ENCODE assay signal across 1 fruit fly cellular context in genomic region chr2L:8123711-8124379, dm6.
TF ChIP-seq lines count a peak whose summit lies in the region.

Gene mon2, minus strand, starts transcription at chr2L:8124010.
Gene CG8673, plus strand, starts transcription at chr2L:8124329.

TF ChIP-seq in whole organism, embryonic, 481 proteins besides CTCF, POLR2A, EP300 and RAD21 (continued from another document):
- TF ChIP-seq CG11696 (GFP tag; IDR thresholded peaks at IDR 0.05; lab: Robert Waterston, UW) (no peak), CG4854 (GFP tag; optimal IDR thresholded peaks at IDR 0.05; lab: Kevin White, UChicago) (peak; percentile 63), Rfx (GFP tag; IDR thresholded peaks at IDR 0.05; lab: Robert Waterston, UW) (no peak), CG7928 (GFP tag; optimal IDR thresholded peaks at IDR 0.05; lab: Kevin White, UChicago) (no peak), CG6765 (GFP tag; optimal IDR thresholded peaks at IDR 0.05; lab: Kevin White, UChicago) (no peak), CG30431 (GFP tag; optimal IDR thresholded peaks at IDR 0.05; lab: Kevin White, UChicago) (no peak), MBD-R2 (GFP tag; IDR thresholded peaks at IDR 0.05; lab: Robert Waterston, UW) (peak; percentile 70), cg (GFP tag; optimal IDR thresholded peaks at IDR 0.05; lab: Kevin White, UChicago) (no peak), CG31441 (GFP tag; IDR thresholded peaks at IDR 0.05; lab: Robert Waterston, UW) (no peak), NK7.1 (GFP tag; optimal IDR thresholded peaks at IDR 0.05; lab: Kevin White, UChicago) (no peak), p53 (GFP tag; optimal IDR thresholded peaks at IDR 0.05; lab: Kevin White, UChicago) (no peak), gcm2 (GFP tag; optimal IDR thresholded peaks at IDR 0.05; lab: Kevin White, UChicago) (no peak), nerfin-2 (GFP tag; IDR thresholded peaks at IDR 0.05; lab: Robert Waterston, UW; ENCODE audit: partially characterized antibody) (no peak), slp2 (GFP tag; optimal IDR thresholded peaks at IDR 0.05; lab: Kevin White, UChicago) (no peak), CG4617 (GFP tag; optimal IDR thresholded peaks at IDR 0.05; lab: Kevin White, UChicago; ENCODE audit: borderline replicate concordance) (peak; percentile 58), zen (tag; optimal IDR thresholded peaks at IDR 0.05; lab: Kevin White, UChicago) (no peak), PHDP (tag; optimal IDR thresholded peaks at IDR 0.05; lab: Kevin White, UChicago) (no peak), MESR4 (GFP tag; optimal IDR thresholded peaks at IDR 0.05; lab: Kevin White, UChicago) (peak; percentile 90), vfl (GFP tag; optimal IDR thresholded peaks at IDR 0.05; lab: Kevin White, UChicago) (no peak), CG17802 (tag; optimal IDR thresholded peaks at IDR 0.05; lab: Kevin White, UChicago) (no peak), crol (GFP tag; IDR thresholded peaks at IDR 0.05; lab: Robert Waterston, UW) (peak; percentile 89), sqz (GFP tag; optimal IDR thresholded peaks at IDR 0.05; lab: Kevin White, UChicago) (no peak), CG9609 (GFP tag; optimal IDR thresholded peaks at IDR 0.05; lab: Kevin White, UChicago) (no peak), H15 (GFP tag; IDR thresholded peaks at IDR 0.05; lab: Robert Waterston, UW) (no peak), Hr3 (GFP tag; optimal IDR thresholded peaks at IDR 0.05; lab: Kevin White, UChicago) (no peak), Atf3 (GFP tag; optimal IDR thresholded peaks at IDR 0.05; lab: Kevin White, UChicago) (no peak), ato (GFP tag; IDR thresholded peaks at IDR 0.05; lab: Robert Waterston, UW; ENCODE audit: partially characterized antibody) (no peak), CG34224 (GFP tag; IDR thresholded peaks at IDR 0.05; lab: Robert Waterston, UW; ENCODE audit: partially characterized antibody) (peak; percentile 41; the same call in 1 of the 3 replicates), al (GFP tag; IDR thresholded peaks at IDR 0.05; lab: Robert Waterston, UW) (no peak), peb (GFP tag; IDR thresholded peaks at IDR 0.05; lab: Robert Waterston, UW) (no peak), Elba2 (GFP tag; optimal IDR thresholded peaks at IDR 0.05; lab: Kevin White, UChicago) (no peak), tll (GFP tag; optimal IDR thresholded peaks at IDR 0.05; lab: Kevin White, UChicago) (no peak), CG13624 (GFP tag; optimal IDR thresholded peaks at IDR 0.05; lab: Kevin White, UChicago) (no peak), sisA (GFP tag; IDR thresholded peaks at IDR 0.05; lab: Robert Waterston, UW) (no peak), MTF-1 (GFP tag; optimal IDR thresholded peaks at IDR 0.05; lab: Kevin White, UChicago; ENCODE audit: borderline replicate concordance) (no peak), oc (tag; optimal IDR thresholded peaks at IDR 0.05; lab: Kevin White, UChicago) (no peak), nerfin-1 (tag; optimal IDR thresholded peaks at IDR 0.05; lab: Kevin White, UChicago) (no peak), Doc3 (GFP tag; IDR thresholded peaks at IDR 0.05; lab: Robert Waterston, UW; ENCODE audit: partially characterized antibody) (no peak), lilli (GFP tag; optimal IDR thresholded peaks at IDR 0.05; lab: Kevin White, UChicago) (no peak), CG16779 (GFP tag; IDR thresholded peaks at IDR 0.05; lab: Robert Waterston, UW) (no peak), GATAe (GFP tag; conservative IDR thresholded peaks at IDR 0.05; lab: Robert Waterston, UW) (no peak), Kr (GFP tag; optimal IDR thresholded peaks at IDR 0.05; lab: Kevin White, UChicago) (no peak), sob (GFP tag; IDR thresholded peaks at IDR 0.05; lab: Robert Waterston, UW) (no peak), vnd (GFP tag; IDR thresholded peaks at IDR 0.05; lab: Robert Waterston, UW; ENCODE audit: partially characterized antibody) (no peak), CG13775 (GFP tag; optimal IDR thresholded peaks at IDR 0.05; lab: Kevin White, UChicago) (no peak), YL-1 (GFP tag; optimal IDR thresholded peaks at IDR 0.05; lab: Kevin White, UChicago) (peak; percentile 57), CG12236 (GFP tag; optimal IDR thresholded peaks at IDR 0.05; lab: Kevin White, UChicago) (no peak), lola (GFP tag; optimal IDR thresholded peaks at IDR 0.05; lab: Kevin White, UChicago) (no peak), CG5180 (GFP tag; optimal IDR thresholded peaks at IDR 0.05; lab: Kevin White, UChicago) (no peak), NfI (GFP tag; optimal IDR thresholded peaks at IDR 0.05; lab: Kevin White, UChicago) (no peak), bcd (GFP tag; optimal IDR thresholded peaks at IDR 0.05; lab: Kevin White, UChicago) (no peak), Pdp1 (GFP tag; optimal IDR thresholded peaks at IDR 0.05; lab: Kevin White, UChicago) (no peak), CG2116 (GFP tag; optimal IDR thresholded peaks at IDR 0.05; lab: Kevin White, UChicago) (peak; percentile 96), Rx (GFP tag; IDR thresholded peaks at IDR 0.05; lab: Robert Waterston, UW) (no peak), CG6175 (GFP tag; IDR thresholded peaks at IDR 0.05; lab: Robert Waterston, UW) (no peak), disco-r (GFP tag; optimal IDR thresholded peaks at IDR 0.05; lab: Kevin White, UChicago) (no peak), CkIIα-i1 (GFP tag; IDR thresholded peaks at IDR 0.05; lab: Robert Waterston, UW) (no peak), Dbx (GFP tag; IDR thresholded peaks at IDR 0.05; lab: Robert Waterston, UW) (no peak), cwo (GFP tag; optimal IDR thresholded peaks at IDR 0.05; lab: Kevin White, UChicago) (no peak), CG12155 (GFP tag; optimal IDR thresholded peaks at IDR 0.05; lab: Kevin White, UChicago) (no peak), mam (GFP tag; optimal IDR thresholded peaks at IDR 0.05; lab: Kevin White, UChicago) (no peak), Camta (GFP tag; optimal IDR thresholded peaks at IDR 0.05; lab: Kevin White, UChicago) (no peak), h (optimal IDR thresholded peaks at IDR 0.05; lab: Kevin White, UChicago) (no peak), Oli (tag; optimal IDR thresholded peaks at IDR 0.05; lab: Kevin White, UChicago) (no peak), CG9727 (GFP tag; optimal IDR thresholded peaks at IDR 0.05; lab: Kevin White, UChicago) (no peak), br (optimal IDR thresholded peaks at IDR 0.05; lab: Kevin White, UChicago) (no peak), CG13296 (GFP tag; optimal IDR thresholded peaks at IDR 0.05; lab: Kevin White, UChicago) (no peak), Lhr (GFP tag; optimal IDR thresholded peaks at IDR 0.05; lab: Kevin White, UChicago) (no peak), CG3995 (GFP tag; optimal IDR thresholded peaks at IDR 0.05; lab: Kevin White, UChicago) (peak; percentile 94), CG11695 (GFP tag; IDR thresholded peaks at IDR 0.05; lab: Robert Waterston, UW) (no peak), org-1 (GFP tag; optimal IDR thresholded peaks at IDR 0.05; lab: Kevin White, UChicago) (no peak), D19A (tag; optimal IDR thresholded peaks at IDR 0.05; lab: Kevin White, UChicago) (no peak), run (tag; optimal IDR thresholded peaks at IDR 0.05; lab: Kevin White, UChicago) (no peak), wek (GFP tag; optimal IDR thresholded peaks at IDR 0.05; lab: Kevin White, UChicago) (no peak), CG6813 (GFP tag; optimal IDR thresholded peaks at IDR 0.05; lab: Kevin White, UChicago) (no peak), pzg (GFP tag; optimal IDR thresholded peaks at IDR 0.05; lab: Kevin White, UChicago) (peak; percentile 42), CG2120 (GFP tag; optimal IDR thresholded peaks at IDR 0.05; lab: Kevin White, UChicago) (no peak), CG10543 (GFP tag; optimal IDR thresholded peaks at IDR 0.05; lab: Kevin White, UChicago) (no peak), CG1792 (GFP tag; optimal IDR thresholded peaks at IDR 0.05; lab: Kevin White, UChicago) (no peak), CG7271 (tag; optimal IDR thresholded peaks at IDR 0.05; lab: Kevin White, UChicago) (no peak), CG13287 (GFP tag; IDR thresholded peaks at IDR 0.05; lab: Robert Waterston, UW; ENCODE audit: partially characterized antibody) (peak; percentile 30), Six4 (GFP tag; optimal IDR thresholded peaks at IDR 0.05; lab: Kevin White, UChicago) (no peak), otp (GFP tag; IDR thresholded peaks at IDR 0.05; lab: Robert Waterston, UW) (no peak), gro (GFP tag; optimal IDR thresholded peaks at IDR 0.05; lab: Kevin White, UChicago) (no peak), Hr51 (GFP tag; optimal IDR thresholded peaks at IDR 0.05; lab: Kevin White, UChicago) (no peak), CG3163 (GFP tag; optimal IDR thresholded peaks at IDR 0.05; lab: Kevin White, UChicago) (no peak), Gug (GFP tag; IDR thresholded peaks at IDR 0.05; lab: Robert Waterston, UW) (no peak), Oaz (GFP tag; IDR thresholded peaks at IDR 0.05; lab: Robert Waterston, UW) (no peak)
